Fruit fly (Drosophila melanogaster): Measurements from ENCODE around the gene prt.

- TF ChIP-seq Hr83 (GFP tag; optimal IDR thresholded peaks at IDR 0.05; ENCODE audit: poor library complexity, severe bottlenecking) (no peak), Dfd (GFP tag; optimal IDR thresholded peaks at IDR 0.05) (no peak), OdsH (GFP tag; optimal IDR thresholded peaks at IDR 0.05) (no peak), Rel (GFP tag; optimal IDR thresholded peaks at IDR 0.05) (no peak), Rel (tag; optimal IDR thresholded peaks at IDR 0.05) (no peak), lola (GFP tag; optimal IDR thresholded peaks at IDR 0.05) (no peak), CrebA (GFP tag; optimal IDR thresholded peaks at IDR 0.05; ENCODE audit: borderline replicate concordance) (no peak), pan (optimal IDR thresholded peaks at IDR 0.05) (no peak), Vsx2 (GFP tag; optimal IDR thresholded peaks at IDR 0.05; ENCODE audit: partially characterized antibody) (no peak), brk (GFP tag; optimal IDR thresholded peaks at IDR 0.05) (no peak)
These were observed 36.0 kb upstream of the prt start for dm6 chr3R:23734573-23735404.
